Fruit fly (Drosophila melanogaster): ENCODE measurements around the gene CG9512.
A peak's percentile ranks its signal among the peaks of the same experiment; 100 is the strongest.

CG9512 gene

dm6 chrX:14952845-14953720 is 47.7 kb upstream of the CG9512 start, which contains the start of gene pdgy (continued):
- TF ChIP-seq tap (tag; optimal IDR thresholded peaks at IDR 0.05) (no peak), CG9437 (GFP tag; optimal IDR thresholded peaks at IDR 0.05) (peak; percentile 51), CG1529 (GFP tag; optimal IDR thresholded peaks at IDR 0.05) (no peak), chm (GFP tag; IDR thresholded peaks at IDR 0.05) (peak; percentile 65), CG16813 (GFP tag; IDR thresholded peaks at IDR 0.05; ENCODE audit: partially characterized antibody) (0 out of 3 replicates have a peak, but pooled peaks have one; percentile 30), D19A (tag; optimal IDR thresholded peaks at IDR 0.05) (peak; percentile 39), Opbp (GFP tag; IDR thresholded peaks at IDR 0.05; ENCODE audit: partially characterized antibody) (no peak), CG18262 (tag; optimal IDR thresholded peaks at IDR 0.05) (peak; percentile 14), tll (GFP tag; optimal IDR thresholded peaks at IDR 0.05) (no peak), CG11456 (GFP tag; IDR thresholded peaks at IDR 0.05) (no peak), Meics (GFP tag; optimal IDR thresholded peaks at IDR 0.05) (no peak), ATbp (GFP tag; optimal IDR thresholded peaks at IDR 0.05) (no peak), sqz (GFP tag; optimal IDR thresholded peaks at IDR 0.05) (no peak), CG14441 (GFP tag; IDR thresholded peaks at IDR 0.05) (no peak), CG9727 (GFP tag; optimal IDR thresholded peaks at IDR 0.05) (peak; percentile 10), CG4424 (GFP tag; optimal IDR thresholded peaks at IDR 0.05) (no peak), Pdp1 (GFP tag; optimal IDR thresholded peaks at IDR 0.05) (peak in 1 of 2 experiments; percentile 19), Fer2 (tag; optimal IDR thresholded peaks at IDR 0.05) (no peak), CrebB (tag; optimal IDR thresholded peaks at IDR 0.05) (no peak), CG34224 (GFP tag; IDR thresholded peaks at IDR 0.05; ENCODE audit: partially characterized antibody) (no peak), cas (GFP tag; IDR thresholded peaks at IDR 0.05) (no peak), CG11504 (tag; optimal IDR thresholded peaks at IDR 0.05) (peak; percentile 8), Side (GFP tag; optimal IDR thresholded peaks at IDR 0.05) (no peak), CG32532 (GFP tag; IDR thresholded peaks at IDR 0.05) (peak; percentile 29; the same call in 1 of the 2 replicates), HLH3B (GFP tag; IDR thresholded peaks at IDR 0.05) (no peak), ci (GFP tag; IDR thresholded peaks at IDR 0.05) (peak; percentile 47; the same call in 2 of the 3 replicates), bowl (GFP tag; IDR thresholded peaks at IDR 0.05) (0 out of 2 replicates have a peak, but pooled peaks have one; percentile 21), CG8290 (GFP tag; optimal IDR thresholded peaks at IDR 0.05) (no peak), CG8290 (tag; optimal IDR thresholded peaks at IDR 0.05) (peak in 1 of 2 experiments; percentile 55), CG15269 (tag; optimal IDR thresholded peaks at IDR 0.05) (no peak), twi (tag; optimal IDR thresholded peaks at IDR 0.05) (no peak), CG16779 (GFP tag; IDR thresholded peaks at IDR 0.05) (no peak), H15 (GFP tag; IDR thresholded peaks at IDR 0.05) (no peak), sr (GFP tag; IDR thresholded peaks at IDR 0.05) (peak; percentile 43; the same call in 1 of the 3 replicates), Xbp1 (GFP tag; optimal IDR thresholded peaks at IDR 0.05) (no peak), CG17361 (GFP tag; IDR thresholded peaks at IDR 0.05) (peak; percentile 54; the same call in 1 of the 3 replicates), CG17802 (tag; optimal IDR thresholded peaks at IDR 0.05) (no peak), Awh (GFP tag; IDR thresholded peaks at IDR 0.05) (peak; percentile 5; the same call in 1 of the 2 replicates), CG16815 (GFP tag; optimal IDR thresholded peaks at IDR 0.05) (no peak), Rfx (GFP tag; IDR thresholded peaks at IDR 0.05) (peak; percentile 30; the same call in 1 of the 2 replicates), CG34422 (GFP tag; IDR thresholded peaks at IDR 0.05) (0 out of 3 replicates have a peak, but pooled peaks have one; percentile 30), nau (GFP tag; optimal IDR thresholded peaks at IDR 0.05) (no peak), CG6765 (GFP tag; optimal IDR thresholded peaks at IDR 0.05) (no peak), Dip3 (GFP tag; optimal IDR thresholded peaks at IDR 0.05) (no peak), abd-A (tag; optimal IDR thresholded peaks at IDR 0.05) (peak; percentile 60), inv (GFP tag; IDR thresholded peaks at IDR 0.05; ENCODE audit: partially characterized antibody) (no peak), Hr39 (optimal IDR thresholded peaks at IDR 0.05) (no peak), Blimp-1 (GFP tag; optimal IDR thresholded peaks at IDR 0.05) (no peak)
